Fruit fly (Drosophila melanogaster): Measurements from ENCODE around the gene sky.

The sky gene

dm6 chr2L:20896681-20897341 lies 21.9 kb downstream of the sky start:
- TF ChIP-seq Hr83 (GFP tag; optimal IDR thresholded peaks at IDR 0.05; ENCODE audit: poor library complexity, severe bottlenecking) (peak; percentile 55), rgr (GFP tag; optimal IDR thresholded peaks at IDR 0.05) (no peak), Myc (optimal IDR thresholded peaks at IDR 0.05) (no peak)

- peak; percentile 30 for TF ChIP-seq Vsx2 (GFP tag; optimal IDR thresholded peaks at IDR 0.05; ENCODE audit: partially characterized antibody)
- no peak for TF ChIP-seq Mio (GFP tag; optimal IDR thresholded peaks at IDR 0.05)
- TF ChIP-seq Abd-B (GFP tag; optimal IDR thresholded peaks at IDR 0.05), result no peak
- TF ChIP-seq woc (GFP tag; optimal IDR thresholded peaks at IDR 0.05), result no peak
- TF ChIP-seq fru (GFP tag; optimal IDR thresholded peaks at IDR 0.05), result no peak
- TF ChIP-seq psq (GFP tag; optimal IDR thresholded peaks at IDR 0.05), result no peak
- peak; percentile 51 for TF ChIP-seq Myc (optimal IDR thresholded peaks at IDR 0.05)
- TF ChIP-seq N (GFP tag; optimal IDR thresholded peaks at IDR 0.05), result peak; percentile 55
- TF ChIP-seq jim (GFP tag; optimal IDR thresholded peaks at IDR 0.05), result no peak
- peak; percentile 40 for TF ChIP-seq Dif (GFP tag; optimal IDR thresholded peaks at IDR 0.05; ENCODE audit: partially characterized antibody)
- TF ChIP-seq Dfd (GFP tag; optimal IDR thresholded peaks at IDR 0.05), result no peak
- TF ChIP-seq sv (GFP tag; optimal IDR thresholded peaks at IDR 0.05), result no peak
- no peak for TF ChIP-seq HLH106 (tag; optimal IDR thresholded peaks at IDR 0.05)
- no peak for TF ChIP-seq CG9705 (GFP tag; optimal IDR thresholded peaks at IDR 0.05)
- TF ChIP-seq CG32264 (GFP tag; optimal IDR thresholded peaks at IDR 0.05), result no peak
- TF ChIP-seq dl (GFP tag; optimal IDR thresholded peaks at IDR 0.05; ENCODE audit: insufficient read depth in 1 of 2, partially characterized antibody in 2 of 2), result no peak
- TF ChIP-seq Rel (GFP tag; optimal IDR thresholded peaks at IDR 0.05), result no peak
- TF ChIP-seq Rel (tag; optimal IDR thresholded peaks at IDR 0.05), result no peak
- no peak for TF ChIP-seq OdsH (GFP tag; optimal IDR thresholded peaks at IDR 0.05)
- no peak for TF ChIP-seq foxo (GFP tag; optimal IDR thresholded peaks at IDR 0.05)
- TF ChIP-seq sage (GFP tag; optimal IDR thresholded peaks at IDR 0.05), result no peak
- TF ChIP-seq lola (GFP tag; optimal IDR thresholded peaks at IDR 0.05), result no peak
Observed at dm6 chr2L:20891188-20891587, 27.5 kb downstream of the sky start.

dm6 chr2L:20889857-20890606 lies 28.7 kb downstream of the sky start:
- TF ChIP-seq HLH106 (tag; optimal IDR thresholded peaks at IDR 0.05) (no peak), Dif (GFP tag; optimal IDR thresholded peaks at IDR 0.05; ENCODE audit: partially characterized antibody) (peak; percentile 21), Sp1 (GFP tag; optimal IDR thresholded peaks at IDR 0.05) (no peak), psq (GFP tag; optimal IDR thresholded peaks at IDR 0.05) (no peak), Vsx2 (GFP tag; optimal IDR thresholded peaks at IDR 0.05; ENCODE audit: partially characterized antibody) (no peak), Abd-B (GFP tag; optimal IDR thresholded peaks at IDR 0.05) (no peak), Hnf4 (GFP tag; optimal IDR thresholded peaks at IDR 0.05) (no peak), GATAd (GFP tag; optimal IDR thresholded peaks at IDR 0.05) (no peak), dsf (GFP tag; optimal IDR thresholded peaks at IDR 0.05; ENCODE audit: borderline replicate concordance) (no peak), dl (GFP tag; optimal IDR thresholded peaks at IDR 0.05; ENCODE audit: insufficient read depth in 1 of 2, partially characterized antibody in 2 of 2) (peak in 1 of 2 experiments; percentile 43), lola (GFP tag; optimal IDR thresholded peaks at IDR 0.05) (no peak), usp (GFP tag; optimal IDR thresholded peaks at IDR 0.05) (no peak), sv (GFP tag; optimal IDR thresholded peaks at IDR 0.05) (no peak), CG32264 (GFP tag; optimal IDR thresholded peaks at IDR 0.05) (no peak), OdsH (GFP tag; optimal IDR thresholded peaks at IDR 0.05) (no peak), h (GFP tag; optimal IDR thresholded peaks at IDR 0.05) (no peak), dmrt93B (GFP tag; optimal IDR thresholded peaks at IDR 0.05) (no peak), Hr83 (GFP tag; optimal IDR thresholded peaks at IDR 0.05; ENCODE audit: poor library complexity, severe bottlenecking) (no peak), Rel (GFP tag; optimal IDR thresholded peaks at IDR 0.05) (no peak), Rel (tag; optimal IDR thresholded peaks at IDR 0.05) (peak; percentile 19), woc (GFP tag; optimal IDR thresholded peaks at IDR 0.05) (no peak), ey (GFP tag; optimal IDR thresholded peaks at IDR 0.05) (no peak)

- TF ChIP-seq sv (GFP tag; optimal IDR thresholded peaks at IDR 0.05) (no peak), Sp1 (GFP tag; optimal IDR thresholded peaks at IDR 0.05) (peak; percentile 64), N (GFP tag; optimal IDR thresholded peaks at IDR 0.05) (no peak), Rel (GFP tag; optimal IDR thresholded peaks at IDR 0.05) (no peak), Rel (tag; optimal IDR thresholded peaks at IDR 0.05) (peak; percentile 22), CrebA (GFP tag; optimal IDR thresholded peaks at IDR 0.05; ENCODE audit: borderline replicate concordance) (peak; percentile 18)
Observed at dm6 chr2L:20887273-20887672, 31.5 kb downstream of the sky start.
